Worm (Caenorhabditis elegans): Measurements from ENCODE around the gene tatn-1.

Gene tatn-1

DNA sequence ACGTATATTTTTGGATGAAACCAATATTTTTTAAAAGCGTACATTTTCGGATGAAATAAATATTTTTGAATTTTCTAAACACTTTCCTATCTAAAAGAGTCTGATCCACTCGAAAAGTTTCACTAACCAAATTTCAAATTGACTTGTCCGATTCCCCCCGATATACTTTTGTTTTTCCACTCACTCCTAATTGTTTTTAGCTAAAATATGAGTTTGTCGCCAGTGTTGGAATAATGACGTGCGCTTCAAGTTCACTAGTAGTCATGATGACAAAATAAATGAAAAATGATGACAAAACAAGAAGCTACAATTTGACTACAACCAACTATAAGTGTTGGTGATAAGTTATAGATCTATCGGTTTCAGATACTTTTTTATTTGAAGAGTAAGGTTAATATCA is 18.0 kb downstream of the tatn-1 start:
- no peak for TF ChIP-seq snu-23 (GFP tag; optimal IDR thresholded peaks at IDR 0.05)
- TF ChIP-seq fkh-10 (GFP tag; optimal IDR thresholded peaks at IDR 0.05), result no peak
- TF ChIP-seq unc-62 (GFP tag; optimal IDR thresholded peaks at IDR 0.05), result no peak
- TF ChIP-seq nhr-28 (tag; optimal IDR thresholded peaks at IDR 0.05), result no peak
- no peak for TF ChIP-seq unc-86 (tag; optimal IDR thresholded peaks at IDR 0.05)
- TF ChIP-seq isw-1 (GFP tag; IDR thresholded peaks at IDR 0.05), result no peak
- no peak for TF ChIP-seq F16B12.6 (tag; optimal IDR thresholded peaks at IDR 0.05)
- no peak for TF ChIP-seq vab-15 (tag; optimal IDR thresholded peaks at IDR 0.05)
- TF ChIP-seq Y116A8C.19 (tag; optimal IDR thresholded peaks at IDR 0.05; ENCODE audit: borderline replicate concordance), result no peak
- TF ChIP-seq nhr-237 (tag; optimal IDR thresholded peaks at IDR 0.05), result no peak
- peak; percentile 61 for TF ChIP-seq nhr-71 (tag; optimal IDR thresholded peaks at IDR 0.05)
- TF ChIP-seq ztf-11 (tag; optimal IDR thresholded peaks at IDR 0.05), result no peak
- peak; percentile 71 for TF ChIP-seq nhr-85 (tag)
- TF ChIP-seq nhr-11 (tag; optimal IDR thresholded peaks at IDR 0.05), result no peak
- no peak for TF ChIP-seq hpl-2 (GFP tag; optimal IDR thresholded peaks at IDR 0.05)
- TF ChIP-seq nhr-47 (tag; optimal IDR thresholded peaks at IDR 0.05), result peak; percentile 8
- no peak for TF ChIP-seq lsy-2 (tag; optimal IDR thresholded peaks at IDR 0.05)
- TF ChIP-seq zip-4 (GFP tag; optimal IDR thresholded peaks at IDR 0.05), result no peak
- TF ChIP-seq nhr-90 (tag; optimal IDR thresholded peaks at IDR 0.05; ENCODE audit: poor library complexity), result peak; percentile 31
- TF ChIP-seq skn-1 (tag; optimal IDR thresholded peaks at IDR 0.05), result peak; percentile 23
- TF ChIP-seq dpl-1 (GFP tag; optimal IDR thresholded peaks at IDR 0.05), result no peak
- TF ChIP-seq nhr-84 (tag; optimal IDR thresholded peaks at IDR 0.05), result no peak
- no peak for TF ChIP-seq C34B4.2 (tag; optimal IDR thresholded peaks at IDR 0.05)
- TF ChIP-seq egl-13 (tag; optimal IDR thresholded peaks at IDR 0.05), result no peak
- no peak for TF ChIP-seq jun-1 (tag; optimal IDR thresholded peaks at IDR 0.05)
- TF ChIP-seq zag-1 (tag; optimal IDR thresholded peaks at IDR 0.05), result no peak
- TF ChIP-seq mab-9 (GFP tag; IDR thresholded peaks at IDR 0.05), result no peak
- TF ChIP-seq elt-3 (tag; optimal IDR thresholded peaks at IDR 0.05), result no peak
- TF ChIP-seq sptf-1 (tag; optimal IDR thresholded peaks at IDR 0.05), result no peak
- no peak for TF ChIP-seq xbp-1 (tag; optimal IDR thresholded peaks at IDR 0.05)
- peak in 1 of 2 experiments; percentile 9 for TF ChIP-seq lin-35 (GFP tag; optimal IDR thresholded peaks at IDR 0.05)
- TF ChIP-seq mef-2 (tag; optimal IDR thresholded peaks at IDR 0.05), result no peak
- TF ChIP-seq mep-1 (tag; optimal IDR thresholded peaks at IDR 0.05), result no peak
- TF ChIP-seq efl-1 (optimal IDR thresholded peaks at IDR 0.05), result no peak
- TF ChIP-seq efl-1 (GFP tag; optimal IDR thresholded peaks at IDR 0.05 in 1 of 2), result peak in 1 of 2 experiments; percentile 12
- TF ChIP-seq lin-39 (tag; optimal IDR thresholded peaks at IDR 0.05), result no peak
- no peak for TF ChIP-seq nhr-19 (GFP tag; conservative IDR thresholded peaks at IDR 0.05)
- TF ChIP-seq nhr-12 (tag; optimal IDR thresholded peaks at IDR 0.05), result no peak
- no peak for TF ChIP-seq sup-37 (GFP tag; optimal IDR thresholded peaks at IDR 0.05)

DNA sequence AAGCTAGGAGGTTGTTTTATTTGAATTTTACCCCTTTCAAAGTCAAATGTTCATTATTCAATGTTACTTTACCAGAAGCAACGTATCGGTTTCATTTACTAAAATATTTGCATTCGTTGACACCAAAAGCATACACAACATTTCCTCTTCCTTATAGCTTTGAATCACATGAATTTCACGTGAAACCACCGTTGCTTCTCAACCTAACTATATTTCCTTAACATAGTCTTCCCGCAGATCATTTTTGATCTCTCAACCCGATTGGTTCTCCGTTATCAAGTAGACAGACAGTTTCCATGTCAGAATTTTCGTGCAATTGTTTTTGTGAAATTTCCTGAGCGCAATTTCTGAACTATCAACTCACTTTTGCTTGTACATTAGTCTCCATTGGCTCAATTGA is 19.1 kb downstream of the tatn-1 start:
- TF ChIP-seq nhr-71 (tag; optimal IDR thresholded peaks at IDR 0.05), result peak; percentile 32
- no peak for TF ChIP-seq nhr-47 (tag; optimal IDR thresholded peaks at IDR 0.05)
- TF ChIP-seq lin-14 (GFP tag; optimal IDR thresholded peaks at IDR 0.05), result peak; percentile 5
- TF ChIP-seq elt-2 (tag; optimal IDR thresholded peaks at IDR 0.05), result peak; percentile 42
- TF ChIP-seq nhr-20 (tag; optimal IDR thresholded peaks at IDR 0.05), result peak; percentile 40
- TF ChIP-seq elt-3 (tag; optimal IDR thresholded peaks at IDR 0.05), result peak in 1 of 6 experiments; percentile 38
- peak in 1 of 2 experiments; percentile 16 for TF ChIP-seq lin-35 (GFP tag; optimal IDR thresholded peaks at IDR 0.05)
- peak; percentile 38 for TF ChIP-seq blmp-1 (tag; optimal IDR thresholded peaks at IDR 0.05)
- TF ChIP-seq efl-3 (GFP tag; optimal IDR thresholded peaks at IDR 0.05), result no peak
- TF ChIP-seq nhr-90 (tag; optimal IDR thresholded peaks at IDR 0.05; ENCODE audit: poor library complexity), result peak; percentile 12
- TF ChIP-seq nhr-19 (GFP tag; conservative IDR thresholded peaks at IDR 0.05), result peak; percentile 35
- peak; percentile 14 for TF ChIP-seq snu-23 (GFP tag; optimal IDR thresholded peaks at IDR 0.05)
- TF ChIP-seq nhr-85 (tag), result peak; percentile 53
- TF ChIP-seq ceh-88 (GFP tag; IDR thresholded peaks at IDR 0.05), result no peak

Data from whole organism, L1 larva.